Worm (Caenorhabditis elegans) whole organism, L1 larva: Measurements from ENCODE around the gene Y45G5AM.4.

Experiments used
- C16A3.4 ChIP-seq: fragments of 150-350 bp; optimal IDR thresholded peaks from 2 replicates; lab custom pipeline; 2014; ENCODE audit warnings: missing biosample characterization, missing genetic modification characterization
- C34B4.2 ChIP-seq: sonication (generic microtip); optimal IDR thresholded peaks from 2 replicates; lab custom pipeline; 2017; ENCODE audit warnings: mild to moderate bottlenecking, missing genetic modification characterization, missing compliant biosample characterization
- Y116A8C.19 ChIP-seq: sonication (generic microtip); optimal IDR thresholded peaks from 2 replicates; lab custom pipeline; 2016; ENCODE audit warnings: missing compliant biosample characterization, missing genetic modification characterization, borderline replicate concordance
- aly-2 ChIP-seq: fragments of 150-350 bp; optimal IDR thresholded peaks from 2 replicates; lab custom pipeline; 2014; ENCODE audit warnings: missing biosample characterization, missing genetic modification characterization
- ceh-63 ChIP-seq: fragments of 200-800 bp; sonication (Bioruptor generic); optimal IDR thresholded peaks from 2 replicates; lab custom pipeline; 2018; ENCODE audit warnings: mild to moderate bottlenecking, missing genetic modification characterization, missing compliant biosample characterization
- ceh-82 ChIP-seq, 3 experiments: fragments of 150-350 bp in 1 of 3; sonication (generic microtip) in 2 of 3; optimal IDR thresholded peaks; 2 replicates each; lab custom pipeline; 2014 to 2017; ENCODE audit warnings: missing biosample characterization in 3 of 3, missing genetic modification characterization in 3 of 3
- ceh-88 ChIP-seq: fragments of 200-800 bp; sonication (Bioruptor generic); IDR thresholded peaks from 2 replicates; pipeline ENCODE4 v1.3.6; 2022; ENCODE audit warnings: missing genetic modification characterization, missing compliant biosample characterization
- ceh-90 ChIP-seq: sonication (generic microtip); optimal IDR thresholded peaks from 2 replicates; lab custom pipeline; 2016; ENCODE audit warnings: missing genetic modification characterization, missing compliant biosample characterization
- dsc-1 ChIP-seq: sonication (generic microtip); optimal IDR thresholded peaks from 2 replicates; lab custom pipeline; 2016; ENCODE audit warnings: mild to moderate bottlenecking, missing genetic modification characterization, missing compliant biosample characterization
- efl-3 ChIP-seq: fragments of 200-800 bp; sonication (Bioruptor generic); optimal IDR thresholded peaks from 2 replicates; lab custom pipeline; 2018; ENCODE audit warnings: mild to moderate bottlenecking, missing genetic modification characterization, missing compliant biosample characterization
- egl-27 ChIP-seq, 2 experiments: fragments of 150-350 bp in 1 of 2; sonication (generic microtip); optimal IDR thresholded peaks; 3 replicates each; lab custom pipeline; 2017 to 2018; ENCODE audit warnings: missing biosample characterization in 2 of 2, missing genetic modification characterization in 2 of 2, missing genetic modification reagents in 2 of 2
- elt-2 ChIP-seq: sonication (generic microtip); optimal IDR thresholded peaks from 2 replicates; lab custom pipeline; 2016; ENCODE audit warnings: missing genetic modification characterization, mild to moderate bottlenecking, inconsistent platforms, missing compliant biosample characterization, missing genetic modification reagents
- elt-3 ChIP-seq, 6 experiments: fragments of 150-350 bp in 1 of 6; sonication (generic microtip); optimal IDR thresholded peaks; 2 replicates each; lab custom pipeline; 2017 to 2018; ENCODE audit warnings: missing biosample characterization in 6 of 6, missing genetic modification characterization in 6 of 6, inconsistent platforms in 1 of 6
- ets-5 ChIP-seq: fragments of 200-800 bp; sonication (Bioruptor generic); IDR thresholded peaks from 2 replicates; pipeline ENCODE4 v1.3.6; 2022; ENCODE audit warnings: missing genetic modification characterization, missing compliant biosample characterization
- fkh-10 ChIP-seq: sonication (generic microtip); optimal IDR thresholded peaks from 2 replicates; lab custom pipeline; 2017; ENCODE audit warnings: missing biosample characterization, missing genetic modification reagents, missing genetic modification characterization
- fos-1 ChIP-seq: fragments of 150-350 bp; optimal IDR thresholded peaks from 2 replicates; lab custom pipeline; 2014; ENCODE audit warnings: missing biosample characterization, missing genetic modification characterization
- grh-1 ChIP-seq: fragments of 200-800 bp; sonication (Bioruptor generic); IDR thresholded peaks from 2 replicates; pipeline ENCODE4 v1.3.6; 2022; ENCODE audit warnings: missing genetic modification reagents, missing genetic modification characterization, missing compliant biosample characterization
- hlh-17 ChIP-seq: fragments of 200-800 bp; sonication (Bioruptor generic); optimal IDR thresholded peaks from 2 replicates; lab custom pipeline; 2018; ENCODE audit warnings: missing genetic modification characterization, mild to moderate bottlenecking, missing compliant biosample characterization, moderate library complexity, borderline replicate concordance
- hpl-2 ChIP-seq: fragments of 150-350 bp; optimal IDR thresholded peaks from 2 replicates; lab custom pipeline; 2014; ENCODE audit warnings: missing biosample characterization, missing genetic modification reagents, missing genetic modification characterization
- irx-1 ChIP-seq: sonication (generic microtip); optimal IDR thresholded peaks from 2 replicates; lab custom pipeline; 2016; ENCODE audit warnings: missing genetic modification characterization, missing compliant biosample characterization
- jun-1 ChIP-seq: fragments of 150-350 bp; optimal IDR thresholded peaks from 2 replicates; lab custom pipeline; 2014; ENCODE audit warnings: missing biosample characterization, missing genetic modification reagents, missing genetic modification characterization
- lin-14 ChIP-seq: fragments of 200-800 bp; sonication (Bioruptor generic); optimal IDR thresholded peaks from 2 replicates; lab custom pipeline; 2018; ENCODE audit warnings: mild to moderate bottlenecking, missing genetic modification characterization, moderate library complexity, missing compliant biosample characterization
- lin-15B ChIP-seq: fragments of 150-350 bp; sonication (generic microtip); optimal IDR thresholded peaks from 3 replicates; lab custom pipeline; 2014; ENCODE audit warnings: missing biosample characterization, missing genetic modification characterization
- lin-39 ChIP-seq: fragments of 150-350 bp; optimal IDR thresholded peaks from 2 replicates; lab custom pipeline; 2014; ENCODE audit warnings: missing biosample characterization, missing genetic modification reagents, missing genetic modification characterization
- lir-3 ChIP-seq: sonication (generic microtip); optimal IDR thresholded peaks from 2 replicates; lab custom pipeline; 2016; ENCODE audit warnings: mild to moderate bottlenecking, missing genetic modification characterization, moderate library complexity, missing compliant biosample characterization; ENCODE audit not compliant: poor library complexity
- lsy-2 ChIP-seq, 2 experiments: fragments of 150-350 bp; optimal IDR thresholded peaks; 2 replicates each; lab custom pipeline; 2014; ENCODE audit warnings: missing biosample characterization in 2 of 2, missing genetic modification characterization in 2 of 2
- mdl-1 ChIP-seq, 2 experiments: fragments of 150-350 bp; optimal IDR thresholded peaks; 2 replicates each; lab custom pipeline; 2014 to 2017; ENCODE audit warnings: missing biosample characterization in 2 of 2, missing genetic modification characterization in 2 of 2, inconsistent platforms in 1 of 2
- mef-2 ChIP-seq: fragments of 150-350 bp; optimal IDR thresholded peaks from 2 replicates; lab custom pipeline; 2014; ENCODE audit warnings: missing biosample characterization, missing genetic modification characterization
- nhr-11 ChIP-seq: fragments of 150-350 bp; optimal IDR thresholded peaks from 2 replicates; lab custom pipeline; 2014; ENCODE audit warnings: missing biosample characterization, missing genetic modification characterization
- nhr-12 ChIP-seq: sonication (generic microtip); optimal IDR thresholded peaks from 2 replicates; lab custom pipeline; 2017; ENCODE audit warnings: missing biosample characterization, missing genetic modification characterization
- nhr-19 ChIP-seq: fragments of 200-800 bp; sonication (Bioruptor generic); conservative IDR thresholded peaks from 2 replicates; pipeline ENCODE4 v1.3.6; 2022; ENCODE audit warnings: missing genetic modification characterization, missing compliant biosample characterization
- nhr-28 ChIP-seq: fragments of 150-350 bp; optimal IDR thresholded peaks from 2 replicates; lab custom pipeline; 2014; ENCODE audit warnings: missing biosample characterization, missing genetic modification characterization
- nhr-47 ChIP-seq: sonication (generic microtip); optimal IDR thresholded peaks from 2 replicates; lab custom pipeline; 2016; ENCODE audit warnings: mild to moderate bottlenecking, missing genetic modification characterization, moderate library complexity, missing compliant biosample characterization
- nhr-71 ChIP-seq: sonication (generic microtip); optimal IDR thresholded peaks from 2 replicates; lab custom pipeline; 2016; ENCODE audit warnings: mild to moderate bottlenecking, missing genetic modification characterization, moderate library complexity, missing compliant biosample characterization
- nhr-84 ChIP-seq: sonication (generic microtip); optimal IDR thresholded peaks from 2 replicates; lab custom pipeline; 2017; ENCODE audit warnings: missing biosample characterization, missing genetic modification characterization
- pag-3 ChIP-seq: sonication (generic microtip); optimal IDR thresholded peaks from 2 replicates; lab custom pipeline; 2017; ENCODE audit warnings: missing genetic modification characterization, mild to moderate bottlenecking, missing compliant biosample characterization, antibody characterized with exemption, borderline replicate concordance; ENCODE audit not compliant: insufficient read depth
- pax-3 ChIP-seq: fragments of 200-800 bp; sonication (Bioruptor generic); optimal IDR thresholded peaks from 2 replicates; lab custom pipeline; 2018; ENCODE audit warnings: mild to moderate bottlenecking, missing genetic modification characterization, moderate library complexity, missing compliant biosample characterization
- skn-1 ChIP-seq: fragments of 150-350 bp; optimal IDR thresholded peaks from 2 replicates; lab custom pipeline; 2014; ENCODE audit warnings: missing biosample characterization, missing genetic modification characterization
- snpc-4 ChIP-seq: fragments of 150-350 bp; optimal IDR thresholded peaks from 2 replicates; lab custom pipeline; 2014; ENCODE audit warnings: missing biosample characterization, missing genetic modification characterization
- snu-23 ChIP-seq: sonication (generic microtip); optimal IDR thresholded peaks from 2 replicates; lab custom pipeline; 2016; ENCODE audit warnings: missing genetic modification characterization, missing compliant biosample characterization
- sptf-1 ChIP-seq: fragments of 150-350 bp; optimal IDR thresholded peaks from 2 replicates; lab custom pipeline; 2014; ENCODE audit warnings: missing biosample characterization, missing genetic modification characterization
- swsn-7 ChIP-seq: sonication (generic microtip); optimal IDR thresholded peaks from 2 replicates; lab custom pipeline; 2016; ENCODE audit warnings: missing genetic modification characterization, missing compliant biosample characterization
- tbx-2 ChIP-seq: sonication (generic microtip); optimal IDR thresholded peaks from 2 replicates; lab custom pipeline; 2016; ENCODE audit warnings: missing genetic modification characterization, missing compliant biosample characterization
- unc-130 ChIP-seq: fragments of 150-350 bp; optimal IDR thresholded peaks from 2 replicates; lab custom pipeline; 2017; ENCODE audit warnings: missing biosample characterization, missing genetic modification characterization, inconsistent platforms
- unc-30 ChIP-seq: sonication (generic microtip); optimal IDR thresholded peaks from 2 replicates; lab custom pipeline; 2017; ENCODE audit warnings: missing biosample characterization, missing genetic modification characterization
- unc-62 ChIP-seq: fragments of 150-350 bp; optimal IDR thresholded peaks from 2 replicates; lab custom pipeline; 2014; ENCODE audit warnings: missing biosample characterization, missing genetic modification reagents, missing genetic modification characterization
- unc-86 ChIP-seq: sonication (generic microtip); optimal IDR thresholded peaks from 2 replicates; lab custom pipeline; 2016; ENCODE audit warnings: missing genetic modification characterization, missing compliant biosample characterization
- unc-98 ChIP-seq: fragments of 200-800 bp; sonication (Bioruptor generic); IDR thresholded peaks from 2 replicates; pipeline ENCODE4 v1.3.6; 2022; ENCODE audit warnings: missing genetic modification characterization, missing compliant biosample characterization
- vab-15 ChIP-seq: sonication (generic microtip); optimal IDR thresholded peaks from 2 replicates; lab custom pipeline; 2017; ENCODE audit warnings: missing genotype, mild to moderate bottlenecking, missing genetic modification characterization, missing compliant biosample characterization
- zag-1 ChIP-seq: fragments of 150-350 bp; optimal IDR thresholded peaks from 2 replicates; lab custom pipeline; 2014; ENCODE audit warnings: missing biosample characterization, missing genetic modification characterization
- zip-4 ChIP-seq: fragments of 200-800 bp; sonication (Bioruptor generic); optimal IDR thresholded peaks from 2 replicates; lab custom pipeline; 2018; ENCODE audit warnings: mild to moderate bottlenecking, missing genetic modification characterization, moderate library complexity, missing compliant biosample characterization
- ztf-11 ChIP-seq, 2 experiments: sonication (generic microtip); optimal IDR thresholded peaks; 2 replicates each; lab custom pipeline; 2016 to 2017; ENCODE audit warnings: missing genetic modification characterization in 2 of 2, missing biosample characterization in 1 of 2, missing compliant biosample characterization in 1 of 2

Gene Y45G5AM.4

ce11 chrV:4131471-4131939 is 31.5 kb upstream of the Y45G5AM.4 start, which contains the start of gene nhr-57 (continued):
- TF ChIP-seq zag-1: no peak
- TF ChIP-seq aly-2 (tag; lab: Kevin White, UChicago): no peak
- TF ChIP-seq dsc-1 (tag; lab: Kevin White, UChicago): no peak
- TF ChIP-seq nhr-11 (tag; lab: Kevin White, UChicago): no peak
- no peak for TF ChIP-seq snpc-4 (tag; lab: Kevin White, UChicago)
- TF ChIP-seq jun-1: peak; percentile 26
- TF ChIP-seq elt-3 (tag; optimal IDR thresholded peaks at IDR 0.05; lab: Kevin White, UChicago): peak in 3 of 6 experiments; percentile 39 to 98 (median 89)
- no peak for TF ChIP-seq fkh-10 (GFP tag; lab: Kevin White, UChicago)
- TF ChIP-seq vab-15 (tag; lab: Kevin White, UChicago): no peak
- no peak for TF ChIP-seq unc-86 (tag; lab: Kevin White, UChicago)
- no peak for TF ChIP-seq ets-5 (GFP tag; lab: Robert Waterston, UW)
- TF ChIP-seq Y116A8C.19 (tag; lab: Kevin White, UChicago): no peak
- peak; percentile 43 for TF ChIP-seq elt-2 (tag; lab: Kevin White, UChicago)
- no peak for TF ChIP-seq pag-3
- peak; percentile 59 for TF ChIP-seq C16A3.4 (tag; lab: Kevin White, UChicago)
- no peak for TF ChIP-seq lsy-2 (tag; optimal IDR thresholded peaks at IDR 0.05; lab: Kevin White, UChicago)
- TF ChIP-seq nhr-12 (tag; lab: Kevin White, UChicago): no peak
- TF ChIP-seq ceh-63 (GFP tag; lab: Kevin White, UChicago): no peak
- peak; percentile 57 for TF ChIP-seq grh-1
- no peak for TF ChIP-seq mef-2 (tag; lab: Kevin White, UChicago)
- peak; percentile 51 for TF ChIP-seq swsn-7 (tag; lab: Kevin White, UChicago)
- peak; percentile 64 for TF ChIP-seq nhr-47 (tag; lab: Kevin White, UChicago)
- no peak for TF ChIP-seq efl-3 (GFP tag; lab: Kevin White, UChicago)
- TF ChIP-seq skn-1 (tag; lab: Kevin White, UChicago): peak; percentile 92
- TF ChIP-seq unc-30 (tag; lab: Kevin White, UChicago): no peak
- peak; percentile 53 for TF ChIP-seq lir-3 (tag; lab: Kevin White, UChicago)
- TF ChIP-seq fos-1 (tag; lab: Kevin White, UChicago): peak; percentile 64
- no peak for TF ChIP-seq sptf-1 (tag; lab: Kevin White, UChicago)
- peak; percentile 79 for TF ChIP-seq nhr-19
- TF ChIP-seq zip-4 (GFP tag; lab: Kevin White, UChicago): no peak
- no peak for TF ChIP-seq nhr-28
- peak in 1 of 3 experiments; percentile 32 for TF ChIP-seq ceh-82 (tag; optimal IDR thresholded peaks at IDR 0.05; lab: Kevin White, UChicago)
- TF ChIP-seq irx-1 (tag; lab: Kevin White, UChicago): peak; percentile 57
- TF ChIP-seq ceh-88 (GFP tag; lab: Robert Waterston, UW): 0 out of 2 replicates have a peak, but pooled peaks have one; percentile 24
- TF ChIP-seq C34B4.2: no peak
- TF ChIP-seq lin-39 (tag; lab: Kevin White, UChicago): no peak
- peak in 1 of 2 experiments; percentile 77 for TF ChIP-seq mdl-1 (tag; optimal IDR thresholded peaks at IDR 0.05; lab: Kevin White, UChicago)
- TF ChIP-seq hlh-17: no peak
- TF ChIP-seq ztf-11 (tag; optimal IDR thresholded peaks at IDR 0.05; lab: Kevin White, UChicago): no peak
- no peak for TF ChIP-seq hpl-2 (GFP tag; lab: Kevin White, UChicago)
- peak; percentile 45 for TF ChIP-seq pax-3
- TF ChIP-seq nhr-71: peak; percentile 84
- TF ChIP-seq nhr-84: no peak
- TF ChIP-seq ceh-90 (tag; lab: Kevin White, UChicago): no peak
- TF ChIP-seq egl-27 (tag; optimal IDR thresholded peaks at IDR 0.05; lab: Kevin White, UChicago): peak in 1 of 2 experiments; percentile 7
- TF ChIP-seq unc-62 (GFP tag; lab: Kevin White, UChicago): no peak
- peak; percentile 74 for TF ChIP-seq tbx-2
- peak; percentile 91 for TF ChIP-seq lin-14 (GFP tag; lab: Kevin White, UChicago)
- TF ChIP-seq unc-98 (GFP tag; lab: Robert Waterston, UW): no peak
- TF ChIP-seq snu-23 (GFP tag; lab: Kevin White, UChicago): peak; percentile 76
- TF ChIP-seq lin-15B (tag; lab: Kevin White, UChicago): no peak
- TF ChIP-seq unc-130: peak; percentile 20
